Fruit fly (Drosophila melanogaster) whole organism, prepupa: ENCODE measurements around the gene wfs1.

Experiments used
- Blimp-1 ChIP-seq: fragments of 200-800 bp; sonication (Bioruptor generic); optimal IDR thresholded peaks from 3 replicates; lab custom pipeline; 2017; ENCODE audit warnings: missing biosample characterization, missing genetic modification characterization, mild to moderate bottlenecking, moderate library complexity, missing genetic modification reagents
- CG16779 ChIP-seq: fragments of 200-800 bp; sonication (Bioruptor generic); optimal IDR thresholded peaks from 3 replicates; lab custom pipeline; 2017; ENCODE audit warnings: missing biosample characterization, mild to moderate bottlenecking, missing genetic modification characterization
- CG3919 ChIP-seq: fragments of 200-800 bp; sonication (Bioruptor generic); optimal IDR thresholded peaks from 3 replicates; lab custom pipeline; 2016; ENCODE audit warnings: missing biosample characterization, missing genetic modification characterization
- CG8119 ChIP-seq: fragments of 200-800 bp; sonication (Bioruptor generic); IDR thresholded peaks from 3 replicates; pipeline ENCODE4 v1.3.6; 2022; ENCODE audit warnings: missing biosample characterization, missing genetic modification characterization
- achi ChIP-seq: fragments of 200-800 bp; sonication (Bioruptor generic); optimal IDR thresholded peaks from 3 replicates; lab custom pipeline; 2016; ENCODE audit warnings: missing biosample characterization, missing genetic modification characterization

- TF ChIP-seq Blimp-1 (peak; percentile 59), CG3919 (no peak), CG8119 (GFP tag; lab: Robert Waterston, UW) (no peak), CG16779 (tag; lab: Kevin White, UChicago) (no peak), achi (GFP tag; lab: Kevin White, UChicago) (peak; percentile 65)
These were observed 16.6 kb downstream of the wfs1 start for dm6 chr3R:22673528-22673959.
